Worm (Caenorhabditis elegans): Measurements from ENCODE around the gene T04F3.4.

The T04F3.4 gene

DNA sequence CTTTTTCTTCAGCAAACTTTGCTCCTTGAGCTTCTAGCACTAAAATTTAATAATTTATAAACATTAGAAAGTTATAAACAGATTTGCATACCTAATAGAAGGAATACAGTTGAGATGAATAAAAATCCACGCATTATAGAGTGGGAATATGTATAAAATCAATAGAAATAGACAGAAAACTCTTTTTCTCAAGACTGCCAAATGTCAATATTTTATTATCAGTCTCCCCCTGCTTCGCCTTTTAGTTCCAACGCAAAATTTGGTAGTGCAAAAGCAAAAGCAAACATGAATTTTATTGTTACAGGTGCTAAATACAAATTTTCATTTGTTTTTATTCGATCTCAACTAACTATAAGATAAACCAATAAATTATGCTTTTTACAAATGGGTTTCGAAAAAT, at the start of gene T04F3.4:
T04F3.4 (minus strand) TSS at position 187 of the 400 bp plus-strand sequence.
- no peak for TF ChIP-seq lin-15B (tag; optimal IDR thresholded peaks at IDR 0.05)
- peak in 1 of 2 experiments; percentile 55 for TF ChIP-seq lsy-2 (tag; optimal IDR thresholded peaks at IDR 0.05)
- peak; percentile 28 for TF ChIP-seq pqm-1 (tag; optimal IDR thresholded peaks at IDR 0.05)
- peak; percentile 13 for TF ChIP-seq T20F7.1 (GFP tag; optimal IDR thresholded peaks at IDR 0.05)
- 0 out of 2 replicates have a peak, but pooled peaks have one; percentile 58 for TF ChIP-seq zfp-3 (GFP tag; conservative IDR thresholded peaks at IDR 0.05)
- TF ChIP-seq lin-38 (GFP tag; IDR thresholded peaks at IDR 0.05) = peak; percentile 31; the same call in 1 of the 2 replicates
- no peak for TF ChIP-seq daf-16 (GFP tag; optimal IDR thresholded peaks at IDR 0.05)
- TF ChIP-seq daf-16 (tag; optimal IDR thresholded peaks at IDR 0.05) = peak; percentile 22
- TF ChIP-seq skn-1 (tag; optimal IDR thresholded peaks at IDR 0.05) = no peak
- peak; percentile 23 for TF ChIP-seq dve-1 (tag; optimal IDR thresholded peaks at IDR 0.05; ENCODE audit: insufficient read depth)

DNA sequence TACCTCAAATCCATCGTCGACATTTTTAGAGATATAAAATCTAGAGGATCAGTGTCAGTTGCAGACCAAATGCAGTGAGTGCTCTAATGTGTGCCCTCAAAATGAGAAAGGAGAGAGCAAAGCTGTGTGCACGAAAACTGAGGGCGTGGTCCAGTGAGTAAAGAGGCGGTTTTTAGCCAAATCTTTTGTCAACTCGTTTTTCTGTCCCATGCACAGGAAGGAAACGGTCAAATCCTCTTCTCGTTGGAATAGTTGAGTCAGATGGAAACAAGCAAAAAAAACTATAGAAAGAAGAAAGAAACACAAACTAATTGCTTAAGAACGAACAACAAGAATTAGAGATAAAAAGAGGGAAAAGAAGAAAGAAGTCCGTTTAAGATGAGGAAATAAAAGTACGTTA, 49.1 kb upstream of the T04F3.4 start, which contains the start of gene D2023.3:
D2023.3 (minus strand) TSS at position 101 of the 400 bp plus-strand sequence.
- TF ChIP-seq unc-62 (GFP tag; optimal IDR thresholded peaks at IDR 0.05 in 1 of 2) (peak in 1 of 2 experiments; percentile 72), unc-62 (tag; optimal IDR thresholded peaks at IDR 0.05) (no peak), ceh-44 (GFP tag; IDR thresholded peaks at IDR 0.05) (no peak), hif-1 (tag; optimal IDR thresholded peaks at IDR 0.05) (no peak), dpl-1 (GFP tag; optimal IDR thresholded peaks at IDR 0.05) (no peak), Y75B8A.6 (GFP tag; IDR thresholded peaks at IDR 0.05) (no peak)

DNA sequence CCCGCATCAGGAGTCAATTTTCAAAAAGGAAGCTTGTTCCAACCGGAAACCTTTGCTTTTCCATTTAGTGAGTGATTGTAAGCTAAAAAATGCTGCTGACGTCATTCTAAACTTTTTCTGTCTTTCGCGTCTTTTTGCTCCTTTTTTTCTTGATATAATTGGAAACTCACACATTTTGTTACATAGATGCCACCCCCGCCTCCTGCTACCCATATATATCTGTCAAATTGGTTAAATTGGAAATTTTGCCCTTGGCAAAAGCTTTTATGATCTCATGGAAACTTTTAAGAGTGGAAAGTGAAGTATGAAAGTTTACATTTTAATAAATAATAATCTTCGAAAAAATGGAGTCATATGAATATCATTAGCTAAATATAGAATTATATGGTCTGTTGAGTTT, 47.1 kb upstream of the T04F3.4 start:
- peak; percentile 77 for TF ChIP-seq aha-1 (tag)
- no peak for TF ChIP-seq rbr-2 (tag; optimal IDR thresholded peaks at IDR 0.05)

DNA sequence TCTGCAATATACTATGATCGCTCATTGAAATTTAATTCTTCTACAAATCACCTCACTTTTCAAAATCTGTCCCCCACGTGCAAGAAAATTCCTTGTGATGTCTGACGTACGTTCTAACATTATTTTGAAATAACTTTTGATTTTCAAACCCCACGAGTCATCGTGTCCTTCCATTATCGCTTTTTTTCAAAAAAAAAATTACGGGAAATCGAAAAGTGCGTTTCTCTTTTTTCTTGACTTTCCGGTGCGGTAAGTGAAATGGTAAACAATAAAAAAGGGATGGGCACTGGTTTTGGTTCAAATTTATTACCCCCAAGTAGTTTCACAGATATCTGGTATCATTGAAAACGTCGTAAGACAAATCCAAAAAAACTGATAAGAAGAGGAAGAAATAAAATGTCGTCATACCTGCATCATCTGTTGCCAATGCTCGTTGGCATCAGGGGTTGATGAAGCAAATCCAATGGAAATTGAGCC, 40.7 kb upstream of the T04F3.4 start:
- TF ChIP-seq mdl-1 (tag; optimal IDR thresholded peaks at IDR 0.05) (peak in 1 of 2 experiments; percentile 63), ZK337.2 (GFP tag; IDR thresholded peaks at IDR 0.05) (no peak), spr-3 (GFP tag; optimal IDR thresholded peaks at IDR 0.05) (no peak), hmg-1.1 (GFP tag; IDR thresholded peaks at IDR 0.05) (no peak), lsy-2 (tag; optimal IDR thresholded peaks at IDR 0.05) (peak in 1 of 2 experiments; percentile 48), hlh-30 (tag; optimal IDR thresholded peaks at IDR 0.05; ENCODE audit: insufficient read depth) (peak; percentile 72), F44E2.7 (GFP tag; IDR thresholded peaks at IDR 0.05) (no peak), ceh-20 (GFP tag; IDR thresholded peaks at IDR 0.05) (peak; percentile 66; the same call in 1 of the 2 replicates), nhr-28 (tag; optimal IDR thresholded peaks at IDR 0.05) (peak; percentile 49), Y105C5A.15 (GFP tag; IDR thresholded peaks at IDR 0.05) (no peak), attf-4 (tag; optimal IDR thresholded peaks at IDR 0.05) (no peak), mdt-29 (GFP tag; IDR thresholded peaks at IDR 0.05) (no peak), T26A8.4 (GFP tag; IDR thresholded peaks at IDR 0.05) (no peak), pqm-1 (tag; optimal IDR thresholded peaks at IDR 0.05) (no peak), nhr-102 (tag; optimal IDR thresholded peaks at IDR 0.05) (no peak), Y5F2A.4 (GFP tag; optimal IDR thresholded peaks at IDR 0.05) (no peak), mep-1 (tag; optimal IDR thresholded peaks at IDR 0.05) (no peak), nhr-77 (tag; optimal IDR thresholded peaks at IDR 0.05) (no peak), zip-2 (tag; optimal IDR thresholded peaks at IDR 0.05) (no peak), ztf-11 (tag; optimal IDR thresholded peaks at IDR 0.05) (no peak), madf-9 (GFP tag; conservative IDR thresholded peaks at IDR 0.05) (no peak), F26F4.8 (GFP tag; conservative IDR thresholded peaks at IDR 0.05) (no peak), lim-7 (GFP tag; IDR thresholded peaks at IDR 0.05) (no peak), Y75B8A.6 (GFP tag; IDR thresholded peaks at IDR 0.05) (no peak), mxl-3 (GFP tag; optimal IDR thresholded peaks at IDR 0.05) (no peak), pha-4 (GFP tag; IDR thresholded peaks at IDR 0.05) (no peak), pha-4 (tag; optimal IDR thresholded peaks at IDR 0.05) (no peak), nhr-11 (tag; optimal IDR thresholded peaks at IDR 0.05) (no peak), ztf-7 (tag; optimal IDR thresholded peaks at IDR 0.05) (peak; percentile 78), dmd-9 (GFP tag; IDR thresholded peaks at IDR 0.05) (no peak), ceh-32 (tag; optimal IDR thresholded peaks at IDR 0.05; ENCODE audit: poor library complexity) (no peak), lir-3 (tag; optimal IDR thresholded peaks at IDR 0.05) (no peak)

Data from whole organism, L4 larva.